Worm (Caenorhabditis elegans) whole organism, young adult: ENCODE data around the gene ZK856.5.

ENCODE experiments used
- B0019.2 ChIP-seq: fragments of 200-800 bp; sonication (Bioruptor generic); conservative IDR thresholded peaks from 2 replicates; pipeline ENCODE4 v1.3.6; 2022; ENCODE audit warnings: missing genetic modification reagents, missing genetic modification characterization, missing compliant biosample characterization
- F37B4.10 ChIP-seq: fragments of 200-800 bp; sonication (Bioruptor generic); IDR thresholded peaks from 2 replicates; pipeline ENCODE4 v1.3.6; 2022; ENCODE audit warnings: missing genetic modification characterization, missing compliant biosample characterization
- F55B11.4 ChIP-seq: sonication (generic microtip); optimal IDR thresholded peaks from 2 replicates; lab custom pipeline; 2016; ENCODE audit warnings: missing compliant biosample characterization, missing genetic modification characterization, borderline replicate concordance; ENCODE audit not compliant: insufficient read depth
- K12H6.12 ChIP-seq: fragments of 200-800 bp; sonication (Bioruptor generic); optimal IDR thresholded peaks from 2 replicates; lab custom pipeline; 2018; ENCODE audit warnings: mild to moderate bottlenecking, missing genetic modification characterization, missing compliant biosample characterization
- T26A5.8 ChIP-seq: sonication (generic microtip); optimal IDR thresholded peaks from 2 replicates; lab custom pipeline; 2016; ENCODE audit warnings: missing genetic modification characterization, missing compliant biosample characterization
- Y53F4B.3 ChIP-seq: fragments of 200-800 bp; sonication (Bioruptor generic); IDR thresholded peaks from 2 replicates; pipeline ENCODE4 v1.3.6; 2022; ENCODE audit warnings: missing genetic modification reagents, missing genetic modification characterization, missing compliant biosample characterization
- Y67H2A.10 ChIP-seq: fragments of 200-800 bp; sonication (Bioruptor generic); conservative IDR thresholded peaks from 2 replicates; pipeline ENCODE4 v1.3.6; 2022; ENCODE audit warnings: missing genetic modification reagents, missing genetic modification characterization, missing compliant biosample characterization
- cebp-1 ChIP-seq, 2 experiments: fragments of 200-800 bp in 1 of 2; sonication (Bioruptor generic) in 1 of 2; sonication (generic microtip) in 1 of 2; IDR thresholded peaks in 1 of 2; optimal IDR thresholded peaks in 1 of 2; 2 replicates each; pipeline versions ENCODE4 v1.3.6 to Lab custom; 2017 to 2022; ENCODE audit warnings: missing compliant biosample characterization in 2 of 2, missing genetic modification characterization in 2 of 2, mild to moderate bottlenecking in 1 of 2, missing genetic modification reagents in 1 of 2, moderate library complexity in 1 of 2
- ceh-40 ChIP-seq: fragments of 200-800 bp; sonication (Bioruptor generic); IDR thresholded peaks from 2 replicates; pipeline ENCODE4 v1.3.6; 2022; ENCODE audit warnings: missing genetic modification characterization, missing compliant biosample characterization
- ceh-58 ChIP-seq: fragments of 200-800 bp; sonication (Bioruptor generic); IDR thresholded peaks from 2 replicates; pipeline ENCODE4 v1.3.6; 2022; ENCODE audit warnings: missing genetic modification characterization, missing compliant biosample characterization
- ceh-79 ChIP-seq: sonication (generic microtip); optimal IDR thresholded peaks from 2 replicates; lab custom pipeline; 2017; ENCODE audit warnings: mild to moderate bottlenecking, missing genetic modification characterization, missing compliant biosample characterization
- chd-7 ChIP-seq: sonication (generic microtip); optimal IDR thresholded peaks from 2 replicates; lab custom pipeline; 2016; ENCODE audit warnings: mild to moderate bottlenecking, missing genetic modification characterization, moderate library complexity, missing compliant biosample characterization
- die-1 ChIP-seq: sonication (generic microtip); optimal IDR thresholded peaks from 2 replicates; lab custom pipeline; 2016; ENCODE audit warnings: missing genotype, mild to moderate bottlenecking, missing genetic modification characterization, missing compliant biosample characterization
- egl-18 ChIP-seq: fragments of 200-800 bp; sonication (Bioruptor generic); IDR thresholded peaks from 2 replicates; pipeline ENCODE4 v1.3.6; 2022; ENCODE audit warnings: missing genetic modification reagents, missing genetic modification characterization, missing compliant biosample characterization
- ets-4 ChIP-seq: fragments of 200-800 bp; sonication (Bioruptor generic); optimal IDR thresholded peaks from 2 replicates; lab custom pipeline; 2018; ENCODE audit warnings: mild to moderate bottlenecking, missing genetic modification characterization, missing compliant biosample characterization
- gei-17 ChIP-seq: fragments of 200-800 bp; sonication (Bioruptor generic); optimal IDR thresholded peaks from 2 replicates; lab custom pipeline; 2018; ENCODE audit warnings: mild to moderate bottlenecking, missing genetic modification characterization, missing compliant biosample characterization
- hrde-1 ChIP-seq: sonication (generic microtip); optimal IDR thresholded peaks from 2 replicates; lab custom pipeline; 2016; ENCODE audit warnings: missing genetic modification characterization, mild to moderate bottlenecking, missing compliant biosample characterization, moderate library complexity, missing genotype, missing genetic modification reagents, borderline replicate concordance
- lag-1 ChIP-seq: fragments of 200-800 bp; sonication (Bioruptor generic); IDR thresholded peaks from 2 replicates; pipeline ENCODE4 v1.3.6; 2022; ENCODE audit warnings: missing genetic modification reagents, missing genetic modification characterization, missing compliant biosample characterization
- let-607 ChIP-seq, 2 experiments: fragments of 200-800 bp in 1 of 2; sonication (Bioruptor generic) in 1 of 2; sonication (generic microtip) in 1 of 2; optimal IDR thresholded peaks; 2 replicates each; lab custom pipeline; 2016 to 2018; ENCODE audit warnings: mild to moderate bottlenecking in 2 of 2, missing compliant biosample characterization in 2 of 2, missing genetic modification characterization in 2 of 2, moderate library complexity in 2 of 2, missing genotype in 1 of 2
- lin-26 ChIP-seq: fragments of 200-800 bp; sonication (Bioruptor generic); IDR thresholded peaks from 2 replicates; pipeline ENCODE4 v1.3.6; 2022; ENCODE audit warnings: missing genetic modification reagents, missing genetic modification characterization, missing compliant biosample characterization
- lin-40 ChIP-seq: sonication (generic microtip); optimal IDR thresholded peaks from 2 replicates; lab custom pipeline; 2016; ENCODE audit warnings: missing genetic modification characterization, mild to moderate bottlenecking, missing compliant biosample characterization, missing genotype, missing genetic modification reagents
- lir-1 ChIP-seq: fragments of 200-800 bp; sonication (Bioruptor generic); conservative IDR thresholded peaks from 2 replicates; pipeline ENCODE4 v1.3.6; 2022; ENCODE audit warnings: missing genetic modification reagents, missing genetic modification characterization, missing compliant biosample characterization
- madf-3 ChIP-seq: fragments of 200-800 bp; sonication (Bioruptor generic); IDR thresholded peaks from 2 replicates; pipeline ENCODE4 v1.3.6; 2022; ENCODE audit warnings: missing genetic modification reagents, missing genetic modification characterization, missing compliant biosample characterization
- madf-8 ChIP-seq: fragments of 200-800 bp; sonication (Bioruptor generic); conservative IDR thresholded peaks from 2 replicates; pipeline ENCODE4 v1.3.6; 2022; ENCODE audit warnings: missing genetic modification reagents, missing genetic modification characterization, missing compliant biosample characterization
- mes-4 ChIP-seq: sonication (generic microtip); optimal IDR thresholded peaks from 2 replicates; lab custom pipeline; 2016; ENCODE audit warnings: missing genotype, missing genetic modification characterization, missing compliant biosample characterization
- pbrm-1 ChIP-seq: fragments of 200-800 bp; sonication (Bioruptor generic); IDR thresholded peaks from 2 replicates; pipeline ENCODE4 v1.3.6; 2022; ENCODE audit warnings: missing genetic modification reagents, missing genetic modification characterization, missing compliant biosample characterization
- rec-8 ChIP-seq, 2 experiments: sonication (generic microtip); optimal IDR thresholded peaks; 2 replicates each; lab custom pipeline; 2016; ENCODE audit warnings: mild to moderate bottlenecking in 2 of 2, missing genetic modification characterization in 2 of 2, missing genetic modification reagents in 2 of 2, missing genotype in 2 of 2, missing biosample characterization in 1 of 2, missing compliant biosample characterization in 1 of 2, moderate library complexity in 1 of 2
- rpc-1 ChIP-seq, 2 experiments: fragments of 150-350 bp in 1 of 2; sonication (generic microtip) in 1 of 2; optimal IDR thresholded peaks; 2 replicates each; lab custom pipeline; 2014 to 2018; ENCODE audit warnings: missing biosample characterization in 1 of 2, missing genetic modification characterization in 1 of 2, missing genetic modification reagents in 1 of 2, missing genotype in 1 of 2
- sdz-38 ChIP-seq: sonication (generic microtip); optimal IDR thresholded peaks from 2 replicates; lab custom pipeline; 2016; ENCODE audit warnings: missing genotype, missing genetic modification characterization, missing compliant biosample characterization
- snpc-3.4 ChIP-seq: sonication (generic microtip); optimal IDR thresholded peaks from 2 replicates; lab custom pipeline; 2017; ENCODE audit warnings: missing genetic modification characterization, mild to moderate bottlenecking, missing compliant biosample characterization, antibody characterized with exemption, moderate library complexity, missing genotype, missing genetic modification reagents
- sptf-2 ChIP-seq: fragments of 200-800 bp; sonication (Bioruptor generic); optimal IDR thresholded peaks from 2 replicates; lab custom pipeline; 2018; ENCODE audit warnings: mild to moderate bottlenecking, missing genetic modification characterization, missing compliant biosample characterization
- tbp1 ChIP-seq: fragments of 200-800 bp; sonication (Bioruptor generic); optimal IDR thresholded peaks from 2 replicates; lab custom pipeline; 2018; ENCODE audit warnings: mild to moderate bottlenecking, missing genetic modification characterization, missing compliant biosample characterization
- tlf-1 ChIP-seq: fragments of 200-800 bp; sonication (Bioruptor generic); optimal IDR thresholded peaks from 2 replicates; lab custom pipeline; 2018; ENCODE audit warnings: mild to moderate bottlenecking, missing genetic modification characterization, missing compliant biosample characterization
- unc-130 ChIP-seq: sonication (generic microtip); optimal IDR thresholded peaks from 2 replicates; lab custom pipeline; 2016; ENCODE audit warnings: missing genetic modification reagents, missing genetic modification characterization, missing compliant biosample characterization
- zfh-2 ChIP-seq: fragments of 200-800 bp; sonication (Bioruptor generic); conservative IDR thresholded peaks from 2 replicates; pipeline ENCODE4 v1.3.6; 2022; ENCODE audit warnings: missing genetic modification reagents, missing genetic modification characterization, missing compliant biosample characterization
- ztf-28 ChIP-seq: fragments of 200-800 bp; sonication (Bioruptor generic); IDR thresholded peaks from 2 replicates; pipeline ENCODE4 v1.3.6; 2022; ENCODE audit warnings: missing genetic modification reagents, missing genetic modification characterization, missing compliant biosample characterization

Gene ZK856.5

DNA sequence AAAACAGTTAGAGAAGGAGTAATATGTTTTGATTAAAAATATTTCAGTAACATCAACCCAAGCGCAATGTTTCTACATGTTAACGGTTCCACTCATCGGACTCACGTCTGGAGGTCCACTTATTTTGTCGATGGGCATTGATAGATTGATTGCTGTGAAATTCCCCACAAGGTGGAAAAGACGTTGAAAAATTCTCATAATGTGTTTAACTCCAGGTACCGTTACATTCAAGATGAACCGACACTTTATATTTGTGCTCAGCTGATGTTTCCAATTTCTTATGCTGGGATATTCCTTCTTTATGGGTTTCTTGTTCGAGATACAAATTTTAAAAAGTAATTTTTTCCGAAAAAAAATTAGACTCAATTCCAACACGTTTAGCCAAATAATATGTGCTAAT, 36.9 kb downstream of the ZK856.5 start:
- TF ChIP-seq sptf-2 (GFP tag; lab: Kevin White, UChicago), result no peak
- TF ChIP-seq die-1 (tag; lab: Kevin White, UChicago), result no peak
- no peak for TF ChIP-seq rpc-1 (optimal IDR thresholded peaks at IDR 0.05; lab: Kevin White, UChicago)
- no peak for TF ChIP-seq rpc-1 (tag; optimal IDR thresholded peaks at IDR 0.05; lab: Kevin White, UChicago)
- no peak for TF ChIP-seq lag-1 (GFP tag; lab: Robert Waterston, UW)
- no peak for TF ChIP-seq cebp-1 (GFP tag; IDR thresholded peaks at IDR 0.05; lab: Robert Waterston, UW)
- TF ChIP-seq cebp-1 (tag; optimal IDR thresholded peaks at IDR 0.05; lab: Kevin White, UChicago), result no peak
- TF ChIP-seq egl-18, result no peak
- TF ChIP-seq lin-40 (tag; lab: Kevin White, UChicago), result no peak
- no peak for TF ChIP-seq Y53F4B.3 (GFP tag; lab: Robert Waterston, UW)
- TF ChIP-seq unc-130 (GFP tag; lab: Kevin White, UChicago), result no peak
- TF ChIP-seq rec-8 (tag; optimal IDR thresholded peaks at IDR 0.05; lab: Kevin White, UChicago), result no peak
- no peak for TF ChIP-seq snpc-3.4 (tag; lab: Kevin White, UChicago)
- no peak for TF ChIP-seq pbrm-1
- TF ChIP-seq madf-3 (GFP tag; lab: Robert Waterston, UW), result no peak
- no peak for TF ChIP-seq let-607 (tag; optimal IDR thresholded peaks at IDR 0.05; lab: Kevin White, UChicago)

DNA sequence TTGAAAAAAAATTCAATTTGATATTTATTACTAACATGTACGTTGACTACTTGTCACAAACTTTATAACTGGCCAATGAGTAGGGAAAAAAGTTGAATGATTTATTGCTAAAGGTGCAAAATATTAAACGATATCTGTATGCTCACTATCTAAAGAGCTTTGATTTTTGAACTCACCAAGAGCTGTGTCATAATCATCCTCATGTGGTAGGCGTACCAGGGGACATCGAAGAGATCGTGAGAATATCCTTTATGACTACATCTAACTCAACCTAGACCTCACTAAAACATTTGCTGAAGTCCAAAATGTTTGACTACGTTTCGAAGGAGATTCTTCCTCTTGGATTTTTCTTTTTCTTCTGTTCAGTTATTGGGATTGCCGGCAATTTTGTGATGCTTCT, 37.7 kb downstream of the ZK856.5 start, which contains the start of gene srsx-28:
Gene srsx-28 (plus strand): TSS at position 301 of the 400 bp plus-strand sequence.
- TF ChIP-seq K12H6.12, result no peak
- TF ChIP-seq ceh-79, result no peak
- TF ChIP-seq ztf-28 (GFP tag; lab: Robert Waterston, UW), result no peak
- no peak for TF ChIP-seq rpc-1 (optimal IDR thresholded peaks at IDR 0.05; lab: Kevin White, UChicago)
- TF ChIP-seq rpc-1 (tag; optimal IDR thresholded peaks at IDR 0.05; lab: Kevin White, UChicago), result no peak
- TF ChIP-seq hrde-1 (tag; lab: Kevin White, UChicago), result no peak
- TF ChIP-seq tlf-1 (GFP tag; lab: Kevin White, UChicago), result no peak
- TF ChIP-seq sdz-38 (tag; lab: Kevin White, UChicago), result no peak
- TF ChIP-seq madf-8 (GFP tag; lab: Robert Waterston, UW), result no peak
- no peak for TF ChIP-seq T26A5.8
- TF ChIP-seq ets-4, result no peak
- TF ChIP-seq F55B11.4 (tag; lab: Kevin White, UChicago), result no peak
- no peak for TF ChIP-seq B0019.2 (GFP tag; lab: Robert Waterston, UW)
- TF ChIP-seq ceh-40, result no peak
- TF ChIP-seq lin-40 (tag; lab: Kevin White, UChicago), result no peak
- TF ChIP-seq gei-17 (GFP tag; lab: Kevin White, UChicago), result no peak
- TF ChIP-seq Y67H2A.10 (GFP tag; lab: Robert Waterston, UW), result no peak
- TF ChIP-seq tbp1 (GFP tag; lab: Kevin White, UChicago), result no peak
- TF ChIP-seq pbrm-1, result no peak
- no peak for TF ChIP-seq zfh-2 (GFP tag; lab: Robert Waterston, UW)

DNA sequence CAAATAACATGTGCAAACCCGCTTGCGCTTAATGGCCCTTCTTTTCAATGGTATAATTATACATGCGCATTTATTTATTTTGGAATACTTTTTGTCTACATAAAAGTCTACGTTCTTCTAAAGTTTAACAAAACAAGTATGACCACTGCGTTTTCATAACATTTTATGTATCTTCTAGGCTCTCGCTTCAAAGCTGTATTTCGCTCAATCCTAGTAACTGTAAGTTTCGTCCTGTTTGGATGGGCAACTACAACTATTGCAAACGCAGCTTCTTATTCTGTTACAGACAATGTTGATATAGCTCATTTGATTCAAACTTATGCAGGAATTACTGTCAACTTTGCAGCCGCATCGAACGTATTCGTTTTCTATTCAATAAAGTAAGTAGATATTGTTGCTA, 40.2 kb downstream of the ZK856.5 start, which contains the start of gene srsx-27:
Gene srsx-27 (plus strand): TSS at position 301 of the 400 bp plus-strand sequence.
- TF ChIP-seq unc-130 (GFP tag; lab: Kevin White, UChicago), result no peak
- TF ChIP-seq lag-1 (GFP tag; lab: Robert Waterston, UW), result no peak
- no peak for TF ChIP-seq B0019.2 (GFP tag; lab: Robert Waterston, UW)
- no peak for TF ChIP-seq chd-7 (tag; lab: Kevin White, UChicago)
- TF ChIP-seq egl-18, result no peak
- TF ChIP-seq ceh-58 (GFP tag; lab: Robert Waterston, UW), result no peak
- TF ChIP-seq lin-26 (GFP tag; lab: Robert Waterston, UW), result no peak
- TF ChIP-seq lir-1, result no peak
- TF ChIP-seq mes-4 (tag; lab: Kevin White, UChicago), result no peak
- TF ChIP-seq F37B4.10 (GFP tag; lab: Robert Waterston, UW), result no peak
